Fruit fly (Drosophila melanogaster) Kc167 (cell line): ENCODE results near the gene eIF3d1.

Experiments
- Myc ChIP-seq: fragments of >200 bp; optimal IDR thresholded peaks from 2 replicates; lab custom pipeline; 2017; ENCODE audit warnings: missing external identifiers
- h ChIP-seq: fragments of >200 bp; optimal IDR thresholded peaks from 3 replicates; lab custom pipeline; 2018; ENCODE audit warnings: missing external identifiers
- ttk ChIP-seq: sonication (Bioruptor generic); optimal IDR thresholded peaks from 2 replicates; lab custom pipeline; 2017; ENCODE audit warnings: missing external identifiers

- TF ChIP-seq Myc (lab: Kevin White, UChicago) (no peak), ttk (lab: Kevin White, UChicago) (no peak), h (lab: Kevin White, UChicago) (no peak)
Observed at dm6 chr3R:23722680-23723372, 43.0 kb downstream of the eIF3d1 start, which contains the start of gene CG10365.
